Worm (Caenorhabditis elegans): ENCODE measurements around the gene F09B9.4.

ce11 chrX:10124338-10124737, 36.1 kb upstream of the F09B9.4 start:
- TF ChIP-seq lin-39 (tag; optimal IDR thresholded peaks at IDR 0.05), result no peak
- no peak for TF ChIP-seq sea-2 (GFP tag; optimal IDR thresholded peaks at IDR 0.05)
- TF ChIP-seq unc-62 (GFP tag; optimal IDR thresholded peaks at IDR 0.05), result no peak
- TF ChIP-seq elt-1 (tag; optimal IDR thresholded peaks at IDR 0.05), result no peak
- TF ChIP-seq nhr-28 (tag; optimal IDR thresholded peaks at IDR 0.05), result no peak
- no peak for TF ChIP-seq elt-3 (tag; optimal IDR thresholded peaks at IDR 0.05)
- no peak for TF ChIP-seq fkh-10 (GFP tag; optimal IDR thresholded peaks at IDR 0.05)
- TF ChIP-seq ama-1 (optimal IDR thresholded peaks at IDR 0.05), result no peak
- no peak for TF ChIP-seq R02D3.7 (tag; optimal IDR thresholded peaks at IDR 0.05)
